Fruit fly (Drosophila melanogaster): ENCODE results near the gene CG34174.

Gene CG34174

dm6 chr2L:2202853-2203717, 11.0 kb upstream of the CG34174 start (continued):
- TF ChIP-seq CG2875 (GFP tag; optimal IDR thresholded peaks at IDR 0.05) (no peak), CG4854 (GFP tag; optimal IDR thresholded peaks at IDR 0.05) (no peak), ab (GFP tag; optimal IDR thresholded peaks at IDR 0.05) (peak; percentile 89), D19B (GFP tag; optimal IDR thresholded peaks at IDR 0.05) (no peak), CG5953 (GFP tag; IDR thresholded peaks at IDR 0.05) (no peak), CG3281 (GFP tag; optimal IDR thresholded peaks at IDR 0.05) (no peak), CG8281 (tag; optimal IDR thresholded peaks at IDR 0.05) (no peak), salm (tag; optimal IDR thresholded peaks at IDR 0.05) (no peak), amos (GFP tag; IDR thresholded peaks at IDR 0.05; ENCODE audit: partially characterized antibody) (peak; percentile 12; the same call in 1 of the 2 replicates), trh (GFP tag; optimal IDR thresholded peaks at IDR 0.05) (no peak), Sin3A (optimal IDR thresholded peaks at IDR 0.05) (no peak), ERR (GFP tag; optimal IDR thresholded peaks at IDR 0.05) (no peak), hkb (optimal IDR thresholded peaks at IDR 0.05) (no peak), hkb (GFP tag; IDR thresholded peaks at IDR 0.05) (0 out of 2 replicates have a peak, but pooled peaks have one; percentile 33), crc (GFP tag; optimal IDR thresholded peaks at IDR 0.05) (no peak), CG3847 (GFP tag; IDR thresholded peaks at IDR 0.05) (no peak), dm (GFP tag; optimal IDR thresholded peaks at IDR 0.05) (no peak), sens (GFP tag) (peak; percentile 46), bbx (GFP tag; IDR thresholded peaks at IDR 0.05; ENCODE audit: partially characterized antibody) (peak; percentile 71), Bteb2 (GFP tag; optimal IDR thresholded peaks at IDR 0.05) (no peak), CG14965 (GFP tag; optimal IDR thresholded peaks at IDR 0.05; ENCODE audit: borderline replicate concordance) (no peak), CG12236 (GFP tag; optimal IDR thresholded peaks at IDR 0.05) (no peak)

dm6 chr2L:2206066-2206465, 8.0 kb upstream of the CG34174 start, which contains the start of gene CG31668:
Gene CG31668 (minus strand): TSS chr2L:2206166.
- peak; percentile 62 for TF ChIP-seq sens (GFP tag)
- no peak for TF ChIP-seq exex (tag; optimal IDR thresholded peaks at IDR 0.05)

dm6 chr2L:2209002-2209401, 5.1 kb upstream of the CG34174 start, which contains the start of gene CG33124:
Gene CG33124 (minus strand): TSS chr2L:2209102.
- TF ChIP-seq CG2678 (tag; optimal IDR thresholded peaks at IDR 0.05) (peak; percentile 28), Med (GFP tag) (peak; percentile 7), ssp (GFP tag; IDR thresholded peaks at IDR 0.05) (no peak), CG13296 (GFP tag; optimal IDR thresholded peaks at IDR 0.05) (peak; percentile 3)

dm6 chr2L:2212478-2212877, 1.6 kb upstream of the CG34174 start, which contains the start of gene CG15385:
Gene CG15385 (minus strand): TSS chr2L:2212571.
- TF ChIP-seq crp (GFP tag; optimal IDR thresholded peaks at IDR 0.05) (peak in 1 of 2 experiments; percentile 68), ewg (GFP tag; optimal IDR thresholded peaks at IDR 0.05) (peak; percentile 96), MESR4 (GFP tag; optimal IDR thresholded peaks at IDR 0.05) (peak; percentile 11), row (GFP tag; IDR thresholded peaks at IDR 0.05) (peak; percentile 49; the same call in 2 of the 3 replicates), CG18599 (GFP tag; optimal IDR thresholded peaks at IDR 0.05) (peak; percentile 3), Med (GFP tag) (peak; percentile 70), Atf3 (GFP tag; optimal IDR thresholded peaks at IDR 0.05) (no peak), btn (GFP tag; optimal IDR thresholded peaks at IDR 0.05) (no peak)

Data from whole organism, embryonic.